Worm (Caenorhabditis elegans) whole organism, young adult: ENCODE measurements around the gene F41G3.6.

Source experiments
- B0035.1 ChIP-seq: sonication (generic microtip); optimal IDR thresholded peaks from 2 replicates; lab custom pipeline; 2016; ENCODE audit warnings: missing genetic modification characterization, mild to moderate bottlenecking, missing compliant biosample characterization, missing genotype, missing genetic modification reagents
- B0336.3 ChIP-seq: fragments of 200-800 bp; sonication (Bioruptor generic); IDR thresholded peaks from 2 replicates; pipeline ENCODE4 v1.3.6; 2022; ENCODE audit warnings: missing genetic modification characterization, missing compliant biosample characterization
- F22D6.2 ChIP-seq: sonication (generic microtip); optimal IDR thresholded peaks from 2 replicates; lab custom pipeline; 2016; ENCODE audit warnings: mild to moderate bottlenecking, missing genetic modification characterization, missing compliant biosample characterization
- K12H6.12 ChIP-seq: fragments of 200-800 bp; sonication (Bioruptor generic); optimal IDR thresholded peaks from 2 replicates; lab custom pipeline; 2018; ENCODE audit warnings: mild to moderate bottlenecking, missing genetic modification characterization, missing compliant biosample characterization
- Y56A3A.18 ChIP-seq: fragments of 200-800 bp; sonication (Bioruptor generic); IDR thresholded peaks from 2 replicates; pipeline ENCODE4 v1.3.6; 2022; ENCODE audit warnings: missing genetic modification reagents, missing genetic modification characterization, missing compliant biosample characterization
- Y95B8A.8 ChIP-seq: fragments of 200-800 bp; sonication (Bioruptor generic); IDR thresholded peaks from 2 replicates; pipeline ENCODE4 v1.3.6; 2022; ENCODE audit warnings: missing genetic modification reagents, missing genetic modification characterization, missing compliant biosample characterization
- akir-1 ChIP-seq: fragments of 200-800 bp; sonication (Bioruptor generic); optimal IDR thresholded peaks from 2 replicates; lab custom pipeline; 2018; ENCODE audit warnings: mild to moderate bottlenecking, missing genetic modification characterization, moderate library complexity, missing compliant biosample characterization
- aptf-2 ChIP-seq: fragments of 200-800 bp; sonication (Bioruptor generic); conservative IDR thresholded peaks from 2 replicates; pipeline ENCODE4 v1.3.6; 2022; ENCODE audit warnings: missing genetic modification reagents, missing genetic modification characterization, missing compliant biosample characterization
- atf-7 ChIP-seq: sonication (generic microtip); optimal IDR thresholded peaks from 2 replicates; lab custom pipeline; 2017; ENCODE audit warnings: mild to moderate bottlenecking, missing genetic modification characterization, missing compliant biosample characterization
- bed-1 ChIP-seq: fragments of 200-800 bp; sonication (Bioruptor generic); IDR thresholded peaks from 2 replicates; pipeline ENCODE4 v1.3.6; 2022; ENCODE audit warnings: missing genetic modification reagents, missing genetic modification characterization, missing compliant biosample characterization
- bed-2 ChIP-seq: fragments of 200-800 bp; sonication (Bioruptor generic); IDR thresholded peaks from 2 replicates; pipeline ENCODE4 v1.3.6; 2022; ENCODE audit warnings: missing genetic modification reagents, missing genetic modification characterization, missing compliant biosample characterization
- cebp-1 ChIP-seq, 2 experiments: fragments of 200-800 bp in 1 of 2; sonication (Bioruptor generic) in 1 of 2; sonication (generic microtip) in 1 of 2; IDR thresholded peaks in 1 of 2; optimal IDR thresholded peaks in 1 of 2; 2 replicates each; pipeline versions ENCODE4 v1.3.6 to Lab custom; 2017 to 2022; ENCODE audit warnings: missing compliant biosample characterization in 2 of 2, missing genetic modification characterization in 2 of 2, mild to moderate bottlenecking in 1 of 2, missing genetic modification reagents in 1 of 2, moderate library complexity in 1 of 2
- ceh-100 ChIP-seq: fragments of 200-800 bp; sonication (Bioruptor generic); IDR thresholded peaks from 2 replicates; pipeline ENCODE4 v1.3.6; 2022; ENCODE audit warnings: missing genetic modification reagents, missing genetic modification characterization, missing compliant biosample characterization
- ceh-27 ChIP-seq: fragments of 200-800 bp; sonication (Bioruptor generic); optimal IDR thresholded peaks from 2 replicates; lab custom pipeline; 2018; ENCODE audit warnings: mild to moderate bottlenecking, missing genetic modification characterization, moderate library complexity, missing compliant biosample characterization
- ceh-40 ChIP-seq: fragments of 200-800 bp; sonication (Bioruptor generic); IDR thresholded peaks from 2 replicates; pipeline ENCODE4 v1.3.6; 2022; ENCODE audit warnings: missing genetic modification characterization, missing compliant biosample characterization
- ceh-58 ChIP-seq: fragments of 200-800 bp; sonication (Bioruptor generic); IDR thresholded peaks from 2 replicates; pipeline ENCODE4 v1.3.6; 2022; ENCODE audit warnings: missing genetic modification characterization, missing compliant biosample characterization
- chd-7 ChIP-seq: sonication (generic microtip); optimal IDR thresholded peaks from 2 replicates; lab custom pipeline; 2016; ENCODE audit warnings: mild to moderate bottlenecking, missing genetic modification characterization, moderate library complexity, missing compliant biosample characterization
- die-1 ChIP-seq: sonication (generic microtip); optimal IDR thresholded peaks from 2 replicates; lab custom pipeline; 2016; ENCODE audit warnings: missing genotype, mild to moderate bottlenecking, missing genetic modification characterization, missing compliant biosample characterization
- egl-44 ChIP-seq: fragments of 200-800 bp; sonication (Bioruptor generic); IDR thresholded peaks from 2 replicates; pipeline ENCODE4 v1.3.6; 2022; ENCODE audit warnings: missing genetic modification reagents, missing genetic modification characterization, missing compliant biosample characterization
- ekl-4 ChIP-seq: fragments of 200-800 bp; sonication (Bioruptor generic); IDR thresholded peaks from 2 replicates; pipeline ENCODE4 v1.3.6; 2022; ENCODE audit warnings: missing genetic modification reagents, missing genetic modification characterization, missing compliant biosample characterization
- him-1 ChIP-seq: sonication (generic microtip); optimal IDR thresholded peaks from 2 replicates; lab custom pipeline; 2016; ENCODE audit warnings: missing genotype, missing genetic modification reagents, missing genetic modification characterization, missing compliant biosample characterization
- hlh-26 ChIP-seq: fragments of 200-800 bp; sonication (Bioruptor generic); conservative IDR thresholded peaks from 2 replicates; pipeline ENCODE4 v1.3.6; 2022; ENCODE audit warnings: missing genetic modification reagents, missing genetic modification characterization, missing compliant biosample characterization
- lag-1 ChIP-seq: fragments of 200-800 bp; sonication (Bioruptor generic); IDR thresholded peaks from 2 replicates; pipeline ENCODE4 v1.3.6; 2022; ENCODE audit warnings: missing genetic modification reagents, missing genetic modification characterization, missing compliant biosample characterization
- let-607 ChIP-seq, 2 experiments: fragments of 200-800 bp in 1 of 2; sonication (Bioruptor generic) in 1 of 2; sonication (generic microtip) in 1 of 2; optimal IDR thresholded peaks; 2 replicates each; lab custom pipeline; 2016 to 2018; ENCODE audit warnings: mild to moderate bottlenecking in 2 of 2, missing compliant biosample characterization in 2 of 2, missing genetic modification characterization in 2 of 2, moderate library complexity in 2 of 2, missing genotype in 1 of 2
- lin-40 ChIP-seq: sonication (generic microtip); optimal IDR thresholded peaks from 2 replicates; lab custom pipeline; 2016; ENCODE audit warnings: missing genetic modification characterization, mild to moderate bottlenecking, missing compliant biosample characterization, missing genotype, missing genetic modification reagents
- lsl-1 ChIP-seq: fragments of 200-800 bp; sonication (Bioruptor generic); optimal IDR thresholded peaks from 2 replicates; lab custom pipeline; 2018; ENCODE audit warnings: mild to moderate bottlenecking, missing genetic modification characterization, moderate library complexity, missing compliant biosample characterization
- lsy-27 ChIP-seq: sonication (generic microtip); optimal IDR thresholded peaks from 2 replicates; lab custom pipeline; 2017; ENCODE audit warnings: missing genetic modification characterization, mild to moderate bottlenecking, missing compliant biosample characterization, antibody characterized with exemption, missing genotype, borderline replicate concordance; ENCODE audit not compliant: insufficient read depth
- madf-10 ChIP-seq: sonication (generic microtip); optimal IDR thresholded peaks from 2 replicates; lab custom pipeline; 2016; ENCODE audit warnings: mild to moderate bottlenecking, missing genetic modification characterization, missing compliant biosample characterization
- madf-6 ChIP-seq: fragments of 200-800 bp; sonication (Bioruptor generic); IDR thresholded peaks from 2 replicates; pipeline ENCODE4 v1.3.6; 2022; ENCODE audit warnings: missing genetic modification reagents, missing genetic modification characterization, missing compliant biosample characterization
- mel-28 ChIP-seq: sonication (generic microtip); optimal IDR thresholded peaks from 2 replicates; lab custom pipeline; 2016; ENCODE audit warnings: borderline replicate concordance, mild to moderate bottlenecking, missing genetic modification characterization, missing compliant biosample characterization
- mxl-1 ChIP-seq: sonication (generic microtip); optimal IDR thresholded peaks from 2 replicates; lab custom pipeline; 2016; ENCODE audit warnings: missing genetic modification characterization, missing compliant biosample characterization
- nfya-1 ChIP-seq: sonication (generic microtip); optimal IDR thresholded peaks from 2 replicates; lab custom pipeline; 2017; ENCODE audit warnings: antibody characterized with exemption, missing compliant biosample characterization, missing genetic modification characterization, borderline replicate concordance; ENCODE audit not compliant: insufficient read depth
- nhr-120 ChIP-seq: fragments of 200-800 bp; sonication (Bioruptor generic); IDR thresholded peaks from 2 replicates; pipeline ENCODE4 v1.3.6; 2022; ENCODE audit warnings: missing genetic modification characterization, missing compliant biosample characterization
- nhr-179 ChIP-seq: sonication (generic microtip); optimal IDR thresholded peaks from 2 replicates; lab custom pipeline; 2016; ENCODE audit warnings: mild to moderate bottlenecking, missing genetic modification characterization, missing compliant biosample characterization
- pha-4 ChIP-seq: fragments of 150-350 bp; sonication (generic microtip); optimal IDR thresholded peaks from 2 replicates; lab custom pipeline; 2014; ENCODE audit warnings: missing biosample characterization, missing genetic modification reagents, missing genetic modification characterization
- rec-8 ChIP-seq, 2 experiments: sonication (generic microtip); optimal IDR thresholded peaks; 2 replicates each; lab custom pipeline; 2016; ENCODE audit warnings: mild to moderate bottlenecking in 2 of 2, missing genetic modification characterization in 2 of 2, missing genetic modification reagents in 2 of 2, missing genotype in 2 of 2, missing biosample characterization in 1 of 2, missing compliant biosample characterization in 1 of 2, moderate library complexity in 1 of 2
- rpc-1 ChIP-seq, 2 experiments: fragments of 150-350 bp in 1 of 2; sonication (generic microtip) in 1 of 2; optimal IDR thresholded peaks; 2 replicates each; lab custom pipeline; 2014 to 2018; ENCODE audit warnings: missing biosample characterization in 1 of 2, missing genetic modification characterization in 1 of 2, missing genetic modification reagents in 1 of 2, missing genotype in 1 of 2
- snpc-4 ChIP-seq, 5 experiments: fragments of 150-350 bp in 1 of 5; sonication (generic microtip) in 4 of 5; optimal IDR thresholded peaks; 2 replicates each; lab custom pipeline; 2014 to 2018; ENCODE audit warnings: missing genetic modification characterization in 5 of 5, missing biosample characterization in 3 of 5, antibody characterized with exemption in 2 of 5, mild to moderate bottlenecking in 2 of 5, missing compliant biosample characterization in 2 of 5, missing genotype in 2 of 5, moderate library complexity in 2 of 5, missing genetic modification reagents in 1 of 5
- sptf-2 ChIP-seq: fragments of 200-800 bp; sonication (Bioruptor generic); optimal IDR thresholded peaks from 2 replicates; lab custom pipeline; 2018; ENCODE audit warnings: mild to moderate bottlenecking, missing genetic modification characterization, missing compliant biosample characterization
- tbp1 ChIP-seq: fragments of 200-800 bp; sonication (Bioruptor generic); optimal IDR thresholded peaks from 2 replicates; lab custom pipeline; 2018; ENCODE audit warnings: mild to moderate bottlenecking, missing genetic modification characterization, missing compliant biosample characterization
- tlf-1 ChIP-seq: fragments of 200-800 bp; sonication (Bioruptor generic); optimal IDR thresholded peaks from 2 replicates; lab custom pipeline; 2018; ENCODE audit warnings: mild to moderate bottlenecking, missing genetic modification characterization, missing compliant biosample characterization
- unc-130 ChIP-seq: sonication (generic microtip); optimal IDR thresholded peaks from 2 replicates; lab custom pipeline; 2016; ENCODE audit warnings: missing genetic modification reagents, missing genetic modification characterization, missing compliant biosample characterization
- ztf-18 ChIP-seq: sonication (generic microtip); optimal IDR thresholded peaks from 2 replicates; lab custom pipeline; 2016; ENCODE audit warnings: missing genotype, mild to moderate bottlenecking, missing genetic modification characterization, missing compliant biosample characterization
- ztf-25 ChIP-seq: fragments of 200-800 bp; sonication (Bioruptor generic); IDR thresholded peaks from 2 replicates; pipeline ENCODE4 v1.3.6; 2022; ENCODE audit warnings: missing genetic modification reagents, missing genetic modification characterization, missing compliant biosample characterization
- ztf-26 ChIP-seq: sonication (generic microtip); optimal IDR thresholded peaks from 2 replicates; lab custom pipeline; 2017; ENCODE audit warnings: missing genetic modification characterization, missing compliant biosample characterization

F41G3.6 gene

DNA sequence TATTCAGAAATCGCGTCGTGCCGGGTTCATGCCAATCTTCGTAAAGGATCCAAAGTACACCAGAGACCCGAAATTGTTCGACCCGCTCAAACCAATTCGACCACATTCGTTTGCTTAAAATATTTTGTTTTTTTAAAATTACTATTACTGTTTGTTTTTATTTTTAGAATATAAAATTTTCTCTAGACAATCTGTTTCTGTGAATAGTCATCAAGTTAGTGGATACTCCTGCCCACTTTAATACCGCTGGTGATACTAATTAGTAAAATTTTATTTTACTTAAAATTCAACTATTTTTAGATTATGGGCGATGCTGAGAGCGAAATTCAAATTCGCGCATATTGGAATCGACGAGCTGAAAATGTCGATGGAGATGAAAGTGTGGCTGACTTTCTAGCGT, 6.1 kb upstream of the F41G3.6 start, which contains the start of gene T14B4.1:
Gene T14B4.1 (plus strand): TSS at position 301 of the 400 bp plus-strand sequence.
- TF ChIP-seq sptf-2 (GFP tag; lab: Kevin White, UChicago) (no peak), rpc-1 (optimal IDR thresholded peaks at IDR 0.05; lab: Kevin White, UChicago) (no peak), rpc-1 (tag; optimal IDR thresholded peaks at IDR 0.05; lab: Kevin White, UChicago) (no peak), let-607 (tag; optimal IDR thresholded peaks at IDR 0.05; lab: Kevin White, UChicago) (no peak), lag-1 (GFP tag; lab: Robert Waterston, UW) (no peak), die-1 (no peak), ceh-100 (GFP tag; lab: Robert Waterston, UW) (no peak), madf-10 (no peak), hlh-26 (GFP tag; lab: Robert Waterston, UW) (no peak), cebp-1 (GFP tag; IDR thresholded peaks at IDR 0.05; lab: Robert Waterston, UW) (no peak), cebp-1 (tag; optimal IDR thresholded peaks at IDR 0.05; lab: Kevin White, UChicago) (no peak), nhr-179 (no peak), pha-4 (tag; lab: Kevin White, UChicago) (no peak), lin-40 (no peak), ztf-18 (tag; lab: Kevin White, UChicago) (no peak), bed-2 (GFP tag; lab: Robert Waterston, UW) (no peak), ceh-58 (GFP tag; lab: Robert Waterston, UW) (no peak), Y95B8A.8 (GFP tag; lab: Robert Waterston, UW) (no peak), B0035.1 (tag; lab: Kevin White, UChicago) (no peak), madf-6 (no peak)

DNA sequence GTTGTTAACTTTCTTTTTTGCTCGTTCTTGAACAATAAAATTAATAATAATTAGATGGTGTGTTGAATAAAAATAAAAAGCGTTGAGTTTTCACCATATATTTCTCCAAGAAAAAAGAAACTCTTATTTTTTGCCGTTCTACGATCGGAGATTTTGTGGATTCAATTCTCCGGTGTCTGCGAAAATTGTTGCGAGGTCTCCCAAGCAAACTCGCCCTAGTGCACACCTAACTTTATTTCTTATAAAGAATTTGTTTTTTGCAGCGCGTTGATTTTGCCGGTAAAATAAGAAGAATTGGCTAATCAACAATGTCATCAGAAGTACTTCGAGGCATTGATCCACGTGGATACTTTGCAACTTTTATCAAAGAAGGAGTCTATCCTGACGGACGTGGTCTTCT, 1.3 kb upstream of the F41G3.6 start, which contains the start of gene exos-8:
Gene exos-8 (plus strand): TSS at position 264 of the 400 bp plus-strand sequence.
- TF ChIP-seq snpc-4 (GFP tag; optimal IDR thresholded peaks at IDR 0.05; lab: Kevin White, UChicago) (no peak), snpc-4 (tag; optimal IDR thresholded peaks at IDR 0.05; lab: Kevin White, UChicago) (no peak), him-1 (peak; percentile 12), mxl-1 (tag; lab: Kevin White, UChicago) (no peak), K12H6.12 (tag; lab: Kevin White, UChicago) (peak; percentile 32), ceh-40 (GFP tag; lab: Robert Waterston, UW) (no peak), madf-6 (0 out of 2 replicates have a peak, but pooled peaks have one; percentile 16), atf-7 (tag; lab: Kevin White, UChicago) (no peak), tlf-1 (no peak), ekl-4 (GFP tag; lab: Robert Waterston, UW) (no peak), egl-44 (GFP tag; lab: Robert Waterston, UW) (0 out of 2 replicates have a peak, but pooled peaks have one; percentile 20), hlh-26 (GFP tag; lab: Robert Waterston, UW) (no peak), mel-28 (tag; lab: Kevin White, UChicago) (no peak), ztf-25 (GFP tag; lab: Robert Waterston, UW) (no peak), Y56A3A.18 (no peak), lag-1 (GFP tag; lab: Robert Waterston, UW) (no peak), ceh-27 (GFP tag; lab: Kevin White, UChicago) (peak; percentile 60), unc-130 (GFP tag; lab: Kevin White, UChicago) (peak; percentile 71), nfya-1 (no peak), nhr-120 (GFP tag; lab: Robert Waterston, UW) (no peak), tbp1 (peak; percentile 55), rec-8 (tag; optimal IDR thresholded peaks at IDR 0.05; lab: Kevin White, UChicago) (peak in 1 of 2 experiments; percentile 39), lsl-1 (peak; percentile 34), chd-7 (no peak), lin-40 (no peak), lsy-27 (tag; lab: Kevin White, UChicago) (no peak), aptf-2 (GFP tag; lab: Robert Waterston, UW) (0 out of 2 replicates have a peak, but pooled peaks have one; percentile 60), ztf-26 (tag; lab: Kevin White, UChicago) (no peak), F22D6.2 (tag; lab: Kevin White, UChicago) (no peak), bed-1 (no peak), akir-1 (peak; percentile 44), B0336.3 (GFP tag; lab: Robert Waterston, UW) (no peak)
